Worm (Caenorhabditis elegans) whole organism, mixed stage, embryonic: Measurements from ENCODE around the gene ptb-1.

Source experiments
- blmp-1 ChIP-seq: fragments of 150-350 bp; optimal IDR thresholded peaks from 2 replicates; lab custom pipeline; 2014; ENCODE audit warnings: missing biosample characterization, missing genetic modification characterization
- ceh-39 ChIP-seq: fragments of 150-350 bp; optimal IDR thresholded peaks from 2 replicates; lab custom pipeline; 2014; ENCODE audit warnings: missing biosample characterization, missing genetic modification characterization
- ceh-43 ChIP-seq: fragments of 200-800 bp; sonication (Bioruptor generic); optimal IDR thresholded peaks from 2 replicates; lab custom pipeline; 2018; ENCODE audit warnings: mild to moderate bottlenecking, missing genetic modification characterization, moderate library complexity, missing compliant biosample characterization
- ceh-83 ChIP-seq: fragments of 200-800 bp; sonication (Bioruptor generic); optimal IDR thresholded peaks from 2 replicates; lab custom pipeline; 2018; ENCODE audit warnings: mild to moderate bottlenecking, missing genetic modification characterization, missing compliant biosample characterization
- ces-1 ChIP-seq: fragments of 150-350 bp; optimal IDR thresholded peaks from 2 replicates; lab custom pipeline; 2014; ENCODE audit warnings: missing biosample characterization, missing genetic modification reagents, missing genetic modification characterization
- cnd-1 ChIP-seq: fragments of 200-800 bp; sonication (Bioruptor generic); optimal IDR thresholded peaks from 2 replicates; lab custom pipeline; 2018; ENCODE audit warnings: mild to moderate bottlenecking, missing genetic modification characterization, missing compliant biosample characterization
- drap-1 ChIP-seq: fragments of 200-800 bp; sonication (Bioruptor generic); optimal IDR thresholded peaks from 3 replicates; lab custom pipeline; 2018; ENCODE audit warnings: mild to moderate bottlenecking, missing genetic modification characterization, missing compliant biosample characterization
- elt-1 ChIP-seq: sonication (generic microtip); optimal IDR thresholded peaks from 2 replicates; lab custom pipeline; 2017; ENCODE audit warnings: missing genetic modification characterization, mild to moderate bottlenecking, missing compliant biosample characterization, antibody characterized with exemption, moderate library complexity, borderline replicate concordance; ENCODE audit not compliant: insufficient read depth
- elt-3 ChIP-seq: fragments of 150-350 bp; optimal IDR thresholded peaks from 2 replicates; lab custom pipeline; 2014; ENCODE audit warnings: missing biosample characterization, missing genetic modification characterization
- flh-1 ChIP-seq: fragments of 200-800 bp; sonication (Bioruptor generic); optimal IDR thresholded peaks from 2 replicates; lab custom pipeline; 2018; ENCODE audit warnings: mild to moderate bottlenecking, missing genetic modification characterization, moderate library complexity, missing compliant biosample characterization
- ham-2 ChIP-seq: fragments of 200-800 bp; sonication (Bioruptor generic); optimal IDR thresholded peaks from 2 replicates; lab custom pipeline; 2018; ENCODE audit warnings: mild to moderate bottlenecking, missing genetic modification characterization, missing compliant biosample characterization
- hlh-1 ChIP-seq: fragments of 150-350 bp; optimal IDR thresholded peaks from 2 replicates; lab custom pipeline; 2014; ENCODE audit warnings: missing biosample characterization, missing genetic modification reagents, missing genetic modification characterization
- lin-32 ChIP-seq: fragments of 200-800 bp; sonication (Bioruptor generic); optimal IDR thresholded peaks from 2 replicates; lab custom pipeline; 2018; ENCODE audit warnings: mild to moderate bottlenecking, missing genetic modification characterization, missing compliant biosample characterization
- lsy-2 ChIP-seq: fragments of 150-350 bp; optimal IDR thresholded peaks from 2 replicates; lab custom pipeline; 2014; ENCODE audit warnings: missing biosample characterization, missing genetic modification characterization
- mab-5 ChIP-seq: fragments of 150-350 bp; optimal IDR thresholded peaks from 2 replicates; lab custom pipeline; 2014; ENCODE audit warnings: missing biosample characterization, missing genetic modification characterization
- mep-1 ChIP-seq: fragments of 150-350 bp; optimal IDR thresholded peaks from 2 replicates; lab custom pipeline; 2017; ENCODE audit warnings: missing biosample characterization, missing genetic modification reagents, missing genetic modification characterization, inconsistent platforms
- mls-2 ChIP-seq: sonication (generic microtip); optimal IDR thresholded peaks from 2 replicates; lab custom pipeline; 2016; ENCODE audit warnings: mild to moderate bottlenecking, missing genetic modification characterization, moderate library complexity, missing compliant biosample characterization
- nhr-12 ChIP-seq: fragments of 150-350 bp; optimal IDR thresholded peaks from 2 replicates; lab custom pipeline; 2014; ENCODE audit warnings: missing biosample characterization, missing genetic modification characterization
- nhr-2 ChIP-seq: fragments of 150-350 bp; optimal IDR thresholded peaks from 2 replicates; lab custom pipeline; 2014; ENCODE audit warnings: missing biosample characterization, missing genetic modification characterization
- nhr-237 ChIP-seq: fragments of 150-350 bp; optimal IDR thresholded peaks from 2 replicates; lab custom pipeline; 2014; ENCODE audit warnings: missing biosample characterization, missing genetic modification characterization
- nhr-28 ChIP-seq: fragments of 150-350 bp; optimal IDR thresholded peaks from 2 replicates; lab custom pipeline; 2014; ENCODE audit warnings: missing biosample characterization, missing genetic modification characterization
- nhr-76 ChIP-seq: sonication (generic microtip); optimal IDR thresholded peaks from 2 replicates; lab custom pipeline; 2017; ENCODE audit warnings: missing biosample characterization, missing genetic modification characterization
- pha-4 ChIP-seq: fragments of 150-350 bp; optimal IDR thresholded peaks from 2 replicates; lab custom pipeline; 2018; ENCODE audit warnings: missing biosample characterization, missing genetic modification reagents, missing genetic modification characterization
- sem-2 ChIP-seq: fragments of 200-800 bp; sonication (Bioruptor generic); optimal IDR thresholded peaks from 2 replicates; lab custom pipeline; 2018; ENCODE audit warnings: mild to moderate bottlenecking, missing genetic modification characterization, missing compliant biosample characterization
- snpc-4 ChIP-seq: fragments of 150-350 bp; optimal IDR thresholded peaks from 2 replicates; lab custom pipeline; 2014; ENCODE audit warnings: missing biosample characterization, missing genetic modification characterization
- sptf-1 ChIP-seq: sonication (generic microtip); optimal IDR thresholded peaks from 2 replicates; lab custom pipeline; 2017; ENCODE audit warnings: mild to moderate bottlenecking, missing genetic modification characterization, moderate library complexity, missing compliant biosample characterization
- unc-120 ChIP-seq: sonication (generic microtip); optimal IDR thresholded peaks from 2 replicates; lab custom pipeline; 2017; ENCODE audit warnings: missing genetic modification characterization, missing compliant biosample characterization; ENCODE audit not compliant: poor library complexity, severe bottlenecking
- unc-62 ChIP-seq: fragments of 150-350 bp; optimal IDR thresholded peaks from 2 replicates; lab custom pipeline; 2014; ENCODE audit warnings: missing biosample characterization, missing genetic modification reagents, missing genetic modification characterization
- zip-8 ChIP-seq: fragments of 150-350 bp; optimal IDR thresholded peaks from 2 replicates; lab custom pipeline; 2014; ENCODE audit warnings: missing biosample characterization, missing genetic modification characterization
- ztf-11 ChIP-seq: fragments of 150-350 bp; optimal IDR thresholded peaks from 2 replicates; lab custom pipeline; 2014; ENCODE audit warnings: missing biosample characterization, missing genetic modification characterization

Gene ptb-1

ce11 chrII:10643403-10643802 is 32.0 kb upstream of the ptb-1 start, which contains the start of gene M28.4:
Gene M28.4, plus strand, starts transcription at chrII:10643703.
- TF ChIP-seq flh-1 (GFP tag; lab: Kevin White, UChicago) (no peak), ceh-83 (GFP tag; lab: Kevin White, UChicago) (no peak), nhr-2 (tag; lab: Kevin White, UChicago) (no peak), lsy-2 (tag; lab: Kevin White, UChicago) (no peak), ztf-11 (no peak), unc-62 (GFP tag; lab: Kevin White, UChicago) (no peak), nhr-76 (tag; lab: Kevin White, UChicago) (no peak), sptf-1 (no peak), hlh-1 (tag; lab: Kevin White, UChicago) (no peak), mab-5 (no peak), snpc-4 (tag; lab: Kevin White, UChicago) (no peak), blmp-1 (no peak), cnd-1 (tag; lab: Kevin White, UChicago) (no peak), nhr-28 (tag; lab: Kevin White, UChicago) (no peak), ham-2 (GFP tag; lab: Kevin White, UChicago) (no peak), ceh-43 (no peak), nhr-12 (tag; lab: Kevin White, UChicago) (no peak), elt-3 (tag; lab: Kevin White, UChicago) (no peak)
- TF ChIP-seq, all 35 proteins: peak for 0

- no peak for TF ChIP-seq unc-120 (tag; lab: Kevin White, UChicago)
- TF ChIP-seq blmp-1: no peak
- TF ChIP-seq sptf-1: no peak
- no peak for TF ChIP-seq ztf-11
- TF ChIP-seq nhr-2 (tag; lab: Kevin White, UChicago): no peak
- no peak for TF ChIP-seq snpc-4 (tag; lab: Kevin White, UChicago)
- no peak for TF ChIP-seq nhr-12 (tag; lab: Kevin White, UChicago)
- no peak for TF ChIP-seq nhr-76 (tag; lab: Kevin White, UChicago)
- TF ChIP-seq ceh-39 (tag; lab: Kevin White, UChicago): no peak
Measured at ce11 chrII:10646901-10647566, 28.4 kb upstream of the ptb-1 start, which contains the start of gene M28.10. Gene M28.10, plus strand, starts transcription at chrII:10647516.

- no peak for TF ChIP-seq flh-1 (GFP tag; lab: Kevin White, UChicago)
- no peak for TF ChIP-seq ztf-11
- TF ChIP-seq elt-3 (tag; lab: Kevin White, UChicago): no peak
- TF ChIP-seq mep-1 (tag; lab: Kevin White, UChicago): no peak
- TF ChIP-seq ham-2 (GFP tag; lab: Kevin White, UChicago): no peak
- TF ChIP-seq hlh-1 (tag; lab: Kevin White, UChicago): no peak
- TF ChIP-seq nhr-76 (tag; lab: Kevin White, UChicago): no peak
- TF ChIP-seq unc-120 (tag; lab: Kevin White, UChicago): peak; percentile 12
- peak; percentile 40 for TF ChIP-seq lin-32 (GFP tag; lab: Kevin White, UChicago)
- no peak for TF ChIP-seq lsy-2 (tag; lab: Kevin White, UChicago)
Measured at ce11 chrII:10652112-10652511, 23.3 kb upstream of the ptb-1 start, which contains the start of gene nphp-1. Gene nphp-1, minus strand, starts transcription at chrII:10652256.

ce11 chrII:10653559-10653958 is 21.8 kb upstream of the ptb-1 start:
- no peak for TF ChIP-seq ceh-39 (tag; lab: Kevin White, UChicago)
- TF ChIP-seq elt-1: no peak
- TF ChIP-seq sptf-1: no peak
- TF ChIP-seq mls-2 (tag; lab: Kevin White, UChicago): no peak
- no peak for TF ChIP-seq ces-1
- TF ChIP-seq nhr-12 (tag; lab: Kevin White, UChicago): no peak
- TF ChIP-seq ztf-11: no peak
- no peak for TF ChIP-seq hlh-1 (tag; lab: Kevin White, UChicago)
- no peak for TF ChIP-seq zip-8 (tag; lab: Kevin White, UChicago)
- TF ChIP-seq nhr-2 (tag; lab: Kevin White, UChicago): no peak
- TF ChIP-seq ham-2 (GFP tag; lab: Kevin White, UChicago): no peak
- no peak for TF ChIP-seq nhr-76 (tag; lab: Kevin White, UChicago)
- TF ChIP-seq ceh-83 (GFP tag; lab: Kevin White, UChicago): no peak
- no peak for TF ChIP-seq blmp-1
- TF ChIP-seq drap-1 (GFP tag; lab: Kevin White, UChicago): no peak
- TF ChIP-seq pha-4 (tag; lab: Kevin White, UChicago): no peak
- TF ChIP-seq mep-1 (tag; lab: Kevin White, UChicago): no peak
- TF ChIP-seq ceh-43: no peak
- TF ChIP-seq lsy-2 (tag; lab: Kevin White, UChicago): no peak
- TF ChIP-seq, all 35 proteins: peak for 0

ce11 chrII:10654435-10654834 is 21.0 kb upstream of the ptb-1 start:
- TF ChIP-seq ceh-83 (GFP tag; lab: Kevin White, UChicago) (no peak), nhr-237 (no peak), sem-2 (no peak), mep-1 (tag; lab: Kevin White, UChicago) (no peak)
